Worm (Caenorhabditis elegans): ENCODE data around the gene E02C12.8.

E02C12.8 gene

ce11 chrV:9326903-9327302 is 46.5 kb downstream of the E02C12.8 start:
- TF ChIP-seq rec-8 (tag; optimal IDR thresholded peaks at IDR 0.05): peak in 1 of 2 experiments; percentile 23
- TF ChIP-seq madf-3 (GFP tag; IDR thresholded peaks at IDR 0.05): 0 out of 2 replicates have a peak, but pooled peaks have one; percentile 31
- no peak for TF ChIP-seq nhr-27 (tag; optimal IDR thresholded peaks at IDR 0.05)
- peak; percentile 49; the same call in 1 of the 2 replicates for TF ChIP-seq cebp-1 (GFP tag; IDR thresholded peaks at IDR 0.05)
- TF ChIP-seq cebp-1 (tag; optimal IDR thresholded peaks at IDR 0.05): peak; percentile 43
- no peak for TF ChIP-seq snpc-4 (GFP tag; optimal IDR thresholded peaks at IDR 0.05)
- peak in 1 of 4 experiments; percentile 13 for TF ChIP-seq snpc-4 (tag; optimal IDR thresholded peaks at IDR 0.05)
- TF ChIP-seq madf-6 (GFP tag; IDR thresholded peaks at IDR 0.05): 0 out of 2 replicates have a peak, but pooled peaks have one; percentile 21
- TF ChIP-seq K12H6.12 (tag; optimal IDR thresholded peaks at IDR 0.05): peak; percentile 9
- TF ChIP-seq lin-35 (GFP tag; optimal IDR thresholded peaks at IDR 0.05): peak in 1 of 3 experiments; percentile 12
- TF ChIP-seq dpff-1 (tag; optimal IDR thresholded peaks at IDR 0.05): peak; percentile 4
- TF ChIP-seq athp-1 (tag; optimal IDR thresholded peaks at IDR 0.05): peak; percentile 24
- TF ChIP-seq lin-26 (GFP tag; IDR thresholded peaks at IDR 0.05): peak; percentile 55; the same call in 1 of the 2 replicates
- TF ChIP-seq ama-1 (optimal IDR thresholded peaks at IDR 0.05): no peak
- TF ChIP-seq ama-1 (GFP tag; optimal IDR thresholded peaks at IDR 0.05): peak in 1 of 2 experiments; percentile 4
- 0 out of 2 replicates have a peak, but pooled peaks have one; percentile 56 for TF ChIP-seq Y53G8AR.9 (GFP tag; conservative IDR thresholded peaks at IDR 0.05)
- TF ChIP-seq ztf-25 (GFP tag; IDR thresholded peaks at IDR 0.05): no peak
- TF ChIP-seq him-1 (tag; optimal IDR thresholded peaks at IDR 0.05): peak; percentile 79
- TF ChIP-seq bed-1 (GFP tag; IDR thresholded peaks at IDR 0.05): no peak
- peak; percentile 72 for TF ChIP-seq hrde-1 (tag; optimal IDR thresholded peaks at IDR 0.05; ENCODE audit: borderline replicate concordance)
- no peak for TF ChIP-seq attf-6 (GFP tag; IDR thresholded peaks at IDR 0.05)
- TF ChIP-seq Y79H2A.3 (GFP tag; conservative IDR thresholded peaks at IDR 0.05): 0 out of 2 replicates have a peak, but pooled peaks have one; percentile 29

ce11 chrV:9324167-9324566 is 49.2 kb downstream of the E02C12.8 start:
- TF ChIP-seq die-1 (tag; optimal IDR thresholded peaks at IDR 0.05): no peak
- TF ChIP-seq K12H6.12 (tag; optimal IDR thresholded peaks at IDR 0.05): no peak
- peak; percentile 54 for TF ChIP-seq nhr-80 (tag; optimal IDR thresholded peaks at IDR 0.05)
- no peak for TF ChIP-seq pbrm-1 (GFP tag; IDR thresholded peaks at IDR 0.05)
- TF ChIP-seq nhr-179 (tag; optimal IDR thresholded peaks at IDR 0.05): no peak
- TF ChIP-seq F55B11.4 (tag; optimal IDR thresholded peaks at IDR 0.05; ENCODE audit: borderline replicate concordance, insufficient read depth): no peak

ce11 chrV:9322886-9323285 is 50.5 kb downstream of the E02C12.8 start, which contains the start of gene tag-153:
TSS of gene tag-153 (plus strand) at chrV:9323085.
- TF ChIP-seq efl-1 (GFP tag; optimal IDR thresholded peaks at IDR 0.05): peak; percentile 66
- no peak for TF ChIP-seq akir-1 (GFP tag; optimal IDR thresholded peaks at IDR 0.05)
- peak; percentile 62; the same call in 1 of the 2 replicates for TF ChIP-seq madf-6 (GFP tag; IDR thresholded peaks at IDR 0.05)
- peak; percentile 17 for TF ChIP-seq dpl-1 (GFP tag; optimal IDR thresholded peaks at IDR 0.05)

Measured in whole organism, young adult.